Worm (Caenorhabditis elegans): ENCODE results near the gene dyc-1.

Gene dyc-1

DNA sequence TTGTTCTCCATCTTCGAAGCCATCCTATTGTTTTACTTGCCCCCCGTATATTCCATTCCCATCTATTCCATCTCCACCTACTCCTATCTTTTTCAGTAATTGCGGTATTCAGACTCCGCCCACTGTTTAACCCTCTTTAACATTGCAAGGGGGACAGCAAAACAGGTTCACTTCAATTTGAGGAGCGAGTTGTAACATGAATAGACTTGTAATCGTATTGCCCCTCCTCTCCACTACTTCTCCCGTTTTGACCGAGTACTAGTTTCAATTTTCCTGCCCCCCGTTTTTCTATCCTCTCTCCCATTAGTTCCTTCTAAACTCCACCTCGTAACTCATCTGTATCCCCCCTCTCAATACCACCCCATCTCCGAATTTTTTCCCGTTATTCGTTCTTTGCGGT, 20.8 kb upstream of the dyc-1 start:
- TF ChIP-seq ceh-82 (tag; optimal IDR thresholded peaks at IDR 0.05), result no peak
- no peak for TF ChIP-seq nhr-77 (tag; optimal IDR thresholded peaks at IDR 0.05)
- no peak for TF ChIP-seq aly-2 (tag; optimal IDR thresholded peaks at IDR 0.05)
- TF ChIP-seq egl-27 (tag; optimal IDR thresholded peaks at IDR 0.05), result no peak
- TF ChIP-seq nhr-23 (tag; optimal IDR thresholded peaks at IDR 0.05), result no peak
- no peak for TF ChIP-seq nhr-76 (tag; optimal IDR thresholded peaks at IDR 0.05)
- no peak for TF ChIP-seq unc-39 (tag; optimal IDR thresholded peaks at IDR 0.05)
- TF ChIP-seq ztf-4 (tag; optimal IDR thresholded peaks at IDR 0.05), result no peak
- no peak for TF ChIP-seq hmg-11 (tag; optimal IDR thresholded peaks at IDR 0.05)
- no peak for TF ChIP-seq ZK546.5 (tag; optimal IDR thresholded peaks at IDR 0.05)

DNA sequence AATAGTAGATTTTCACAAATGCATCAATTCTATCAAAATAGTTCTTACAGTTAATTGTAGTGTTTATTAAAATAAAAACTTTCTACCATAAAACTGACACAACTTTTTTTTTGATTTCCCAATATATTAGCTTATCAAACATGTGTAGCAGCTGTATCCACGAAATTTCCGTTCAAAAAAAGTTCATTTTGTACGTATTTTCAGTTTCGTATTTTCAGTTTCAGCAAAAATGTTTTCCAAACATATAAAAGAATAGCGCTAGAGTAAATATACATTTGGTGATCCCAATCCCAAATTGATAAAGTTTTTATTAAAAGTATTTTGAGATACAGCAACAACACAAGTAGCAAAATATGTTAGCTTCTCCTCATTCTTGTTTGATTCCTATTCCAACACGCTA, 19.9 kb upstream of the dyc-1 start:
- TF ChIP-seq nhr-23 (tag; optimal IDR thresholded peaks at IDR 0.05) (no peak), nhr-12 (tag; optimal IDR thresholded peaks at IDR 0.05) (no peak)

- TF ChIP-seq lin-15B (tag; optimal IDR thresholded peaks at IDR 0.05) (no peak), elt-3 (tag; optimal IDR thresholded peaks at IDR 0.05) (no peak), hmg-11 (tag; optimal IDR thresholded peaks at IDR 0.05) (no peak), fkh-2 (tag; optimal IDR thresholded peaks at IDR 0.05) (no peak)
Measured at ce11 chrX:14029872-14030271, 19.5 kb upstream of the dyc-1 start.

ce11 chrX:14030524-14030923, 18.8 kb upstream of the dyc-1 start:
- peak; percentile 39 for TF ChIP-seq elt-2 (tag; optimal IDR thresholded peaks at IDR 0.05)
- TF ChIP-seq elt-1 (tag; optimal IDR thresholded peaks at IDR 0.05), result no peak
- TF ChIP-seq ceh-28 (tag; optimal IDR thresholded peaks at IDR 0.05), result no peak
- TF ChIP-seq pha-4 (tag; optimal IDR thresholded peaks at IDR 0.05), result peak; percentile 29
- TF ChIP-seq ZK546.5 (tag; optimal IDR thresholded peaks at IDR 0.05), result no peak
- no peak for TF ChIP-seq egl-27 (tag; optimal IDR thresholded peaks at IDR 0.05)
- no peak for TF ChIP-seq ztf-11 (tag; optimal IDR thresholded peaks at IDR 0.05)
- TF ChIP-seq pqm-1 (tag; optimal IDR thresholded peaks at IDR 0.05), result peak; percentile 55

- TF ChIP-seq pha-4 (tag; optimal IDR thresholded peaks at IDR 0.05), result peak; percentile 38
- no peak for TF ChIP-seq nhr-25 (tag; optimal IDR thresholded peaks at IDR 0.05)
Measured at ce11 chrX:14033494-14033893, 15.8 kb upstream of the dyc-1 start, which contains the start of gene arrd-25. arrd-25 (plus strand) TSS chrX:14033794.

DNA sequence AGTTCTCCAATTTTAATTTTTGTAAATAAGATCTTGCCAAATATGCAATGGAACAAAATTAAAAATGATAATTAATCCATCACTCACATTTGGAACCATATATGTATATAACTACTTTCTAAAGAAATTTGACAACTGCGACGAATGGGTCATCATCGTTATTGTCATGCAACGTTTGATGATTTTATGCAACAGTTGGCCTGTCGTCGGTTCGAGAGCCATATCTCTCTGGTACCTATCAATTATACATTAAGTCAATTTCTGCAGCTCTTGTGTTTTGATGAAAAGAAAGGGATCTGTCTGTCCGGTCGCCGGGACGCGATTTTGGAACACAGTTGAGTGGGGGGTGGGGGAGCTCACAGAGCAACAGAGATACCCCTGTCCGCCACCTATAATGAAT, 10.0 kb upstream of the dyc-1 start:
- TF ChIP-seq nhr-77 (tag; optimal IDR thresholded peaks at IDR 0.05) (no peak), ztf-11 (tag; optimal IDR thresholded peaks at IDR 0.05) (no peak), tbx-2 (tag; optimal IDR thresholded peaks at IDR 0.05) (no peak), hmg-11 (tag; optimal IDR thresholded peaks at IDR 0.05) (no peak), zag-1 (tag; optimal IDR thresholded peaks at IDR 0.05) (no peak), fkh-2 (tag; optimal IDR thresholded peaks at IDR 0.05) (no peak)

DNA sequence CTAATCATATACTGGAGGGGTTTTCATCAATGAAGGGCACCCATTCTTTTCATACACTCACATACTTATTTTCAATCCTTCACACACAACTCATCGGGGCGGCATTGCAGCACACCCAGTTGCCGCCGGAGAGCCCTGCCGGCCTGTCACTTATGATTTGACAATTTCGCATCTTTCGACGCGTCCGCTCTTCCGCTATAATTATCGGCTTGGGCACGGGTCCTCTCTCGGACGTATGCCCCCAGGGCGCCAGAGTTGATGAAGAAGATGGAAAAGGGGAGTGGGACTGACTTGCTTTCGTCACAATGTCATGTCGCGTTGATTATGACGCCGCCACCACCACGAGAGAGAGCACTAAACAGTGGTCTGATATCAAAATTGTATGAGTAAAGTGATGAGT, 5.0 kb upstream of the dyc-1 start:
- TF ChIP-seq lin-39 (tag; optimal IDR thresholded peaks at IDR 0.05) (peak; percentile 7), pqm-1 (tag; optimal IDR thresholded peaks at IDR 0.05) (no peak), nhr-23 (tag; optimal IDR thresholded peaks at IDR 0.05) (no peak)

- peak; percentile 59 for TF ChIP-seq fkh-10 (GFP tag; optimal IDR thresholded peaks at IDR 0.05)
- TF ChIP-seq R02D3.7 (tag; optimal IDR thresholded peaks at IDR 0.05), result no peak
- peak; percentile 2 for TF ChIP-seq lin-39 (tag; optimal IDR thresholded peaks at IDR 0.05)
- TF ChIP-seq snpc-4 (tag; optimal IDR thresholded peaks at IDR 0.05), result no peak
- no peak for TF ChIP-seq ceh-16 (tag; optimal IDR thresholded peaks at IDR 0.05)
Measured at ce11 chrX:14047609-14048008, 1.7 kb upstream of the dyc-1 start.

- TF ChIP-seq lin-39 (tag; optimal IDR thresholded peaks at IDR 0.05) (no peak), nhr-11 (tag; optimal IDR thresholded peaks at IDR 0.05) (no peak), skn-1 (tag; optimal IDR thresholded peaks at IDR 0.05) (no peak), nhr-25 (tag; optimal IDR thresholded peaks at IDR 0.05) (no peak), nhr-67 (tag; optimal IDR thresholded peaks at IDR 0.05) (no peak), fkh-10 (GFP tag; optimal IDR thresholded peaks at IDR 0.05) (no peak), egl-5 (tag; optimal IDR thresholded peaks at IDR 0.05) (no peak), fos-1 (tag; optimal IDR thresholded peaks at IDR 0.05) (no peak), nhr-76 (tag; optimal IDR thresholded peaks at IDR 0.05) (no peak), nhr-237 (tag; optimal IDR thresholded peaks at IDR 0.05) (no peak), ama-1 (optimal IDR thresholded peaks at IDR 0.05) (no peak), unc-62 (GFP tag; optimal IDR thresholded peaks at IDR 0.05) (no peak), nhr-23 (tag; optimal IDR thresholded peaks at IDR 0.05) (no peak), nfya-1 (tag; optimal IDR thresholded peaks at IDR 0.05; ENCODE audit: insufficient read depth) (no peak), pqm-1 (tag; optimal IDR thresholded peaks at IDR 0.05) (no peak), jun-1 (tag; optimal IDR thresholded peaks at IDR 0.05) (no peak), elt-2 (tag; optimal IDR thresholded peaks at IDR 0.05) (no peak), eor-1 (tag; optimal IDR thresholded peaks at IDR 0.05) (no peak)
Measured at ce11 chrX:14053754-14054153, 4.4 kb downstream of the dyc-1 start.
